Worm (Caenorhabditis elegans): ENCODE results near the gene srsx-14.

- TF ChIP-seq T26A5.8 (tag; optimal IDR thresholded peaks at IDR 0.05): no peak
- no peak for TF ChIP-seq tlf-1 (GFP tag; optimal IDR thresholded peaks at IDR 0.05)
- TF ChIP-seq let-607 (tag; optimal IDR thresholded peaks at IDR 0.05): no peak
- no peak for TF ChIP-seq F55B11.4 (tag; optimal IDR thresholded peaks at IDR 0.05; ENCODE audit: borderline replicate concordance, insufficient read depth)
- TF ChIP-seq zim-3 (tag; optimal IDR thresholded peaks at IDR 0.05): no peak
- no peak for TF ChIP-seq bed-2 (GFP tag; IDR thresholded peaks at IDR 0.05)
- no peak for TF ChIP-seq sea-2 (GFP tag; IDR thresholded peaks at IDR 0.05)
- TF ChIP-seq pbrm-1 (GFP tag; IDR thresholded peaks at IDR 0.05): no peak
- no peak for TF ChIP-seq Y67H2A.10 (GFP tag; conservative IDR thresholded peaks at IDR 0.05)
- no peak for TF ChIP-seq snpc-4 (GFP tag; optimal IDR thresholded peaks at IDR 0.05)
- no peak for TF ChIP-seq snpc-4 (tag; optimal IDR thresholded peaks at IDR 0.05)
- no peak for TF ChIP-seq pha-4 (tag; optimal IDR thresholded peaks at IDR 0.05)
Measured at ce11 chrIV:5595567-5595966, 31.4 kb downstream of the srsx-14 start.
